Worm (Caenorhabditis elegans): ENCODE measurements around the gene Y53F4B.23.
A peak's percentile ranks its signal among the peaks of the same experiment; 100 is the strongest.

- no peak for TF ChIP-seq vab-7 (GFP tag; IDR thresholded peaks at IDR 0.05)
- no peak for TF ChIP-seq arid-1 (GFP tag; conservative IDR thresholded peaks at IDR 0.05)
- no peak for TF ChIP-seq nhr-11 (tag; optimal IDR thresholded peaks at IDR 0.05)
- no peak for TF ChIP-seq egl-27 (tag; optimal IDR thresholded peaks at IDR 0.05)
- TF ChIP-seq jun-1 (tag; optimal IDR thresholded peaks at IDR 0.05), result no peak
- TF ChIP-seq egl-43 (GFP tag; IDR thresholded peaks at IDR 0.05), result no peak
- TF ChIP-seq nhr-77 (tag; optimal IDR thresholded peaks at IDR 0.05), result peak; percentile 24
- TF ChIP-seq lin-15B (tag; optimal IDR thresholded peaks at IDR 0.05), result no peak
- TF ChIP-seq ama-1 (optimal IDR thresholded peaks at IDR 0.05), result no peak
- peak; percentile 27 for TF ChIP-seq nhr-25 (tag; optimal IDR thresholded peaks at IDR 0.05; ENCODE audit: borderline replicate concordance, insufficient read depth)
Observed at ce11 chrII:15119537-15120360, 4.6 kb upstream of the Y53F4B.23 start, which contains the start of gene arp-1.
